Fruit fly (Drosophila melanogaster) whole organism, prepupa: ENCODE data around the gene Tsf2.

Experiments used
- Blimp-1 ChIP-seq: fragments of 200-800 bp; sonication (Bioruptor generic); optimal IDR thresholded peaks from 3 replicates; lab custom pipeline; 2017; ENCODE audit warnings: missing biosample characterization, missing genetic modification characterization, mild to moderate bottlenecking, moderate library complexity, missing genetic modification reagents
- CG10631 ChIP-seq: fragments of 200-800 bp; sonication (Bioruptor generic); optimal IDR thresholded peaks from 2 replicates; lab custom pipeline; 2016; ENCODE audit warnings: missing biosample characterization, missing genetic modification characterization
- CG10669 ChIP-seq: fragments of 200-800 bp; sonication (Bioruptor generic); optimal IDR thresholded peaks from 3 replicates; lab custom pipeline; 2018; ENCODE audit warnings: missing biosample characterization, mild to moderate bottlenecking, missing genetic modification characterization, moderate library complexity
- CG11762 ChIP-seq: fragments of 200-800 bp; sonication (Bioruptor generic); optimal IDR thresholded peaks from 3 replicates; lab custom pipeline; 2016; ENCODE audit warnings: missing biosample characterization, missing genetic modification characterization; ENCODE audit not compliant: insufficient read depth
- CG11902 ChIP-seq: fragments of 200-800 bp; sonication (Bioruptor generic); optimal IDR thresholded peaks from 3 replicates; lab custom pipeline; 2016; ENCODE audit warnings: missing biosample characterization, missing genetic modification characterization
- CG15336 ChIP-seq: fragments of 200-800 bp; sonication (Bioruptor generic); IDR thresholded peaks from 2 replicates; pipeline ENCODE4 v1.3.6; 2022; ENCODE audit warnings: missing biosample characterization, missing genetic modification characterization
- CG1621 ChIP-seq: fragments of 200-800 bp; sonication (Bioruptor generic); optimal IDR thresholded peaks from 3 replicates; lab custom pipeline; 2018; ENCODE audit warnings: missing biosample characterization, mild to moderate bottlenecking, missing genetic modification characterization
- CG3032 ChIP-seq: fragments of 200-800 bp; optimal IDR thresholded peaks from 2 replicates; lab custom pipeline; 2019; ENCODE audit warnings: missing biosample characterization, mild to moderate bottlenecking, missing genetic modification characterization, moderate library complexity
- CG31627 ChIP-seq: fragments of 200-800 bp; sonication (Bioruptor generic); optimal IDR thresholded peaks from 3 replicates; lab custom pipeline; 2016; ENCODE audit warnings: missing biosample characterization, missing genetic modification characterization
- CG34406 ChIP-seq: fragments of 200-800 bp; sonication (Bioruptor generic); optimal IDR thresholded peaks from 3 replicates; lab custom pipeline; 2016; ENCODE audit warnings: missing biosample characterization, missing genetic modification characterization
- CG3919 ChIP-seq: fragments of 200-800 bp; sonication (Bioruptor generic); optimal IDR thresholded peaks from 3 replicates; lab custom pipeline; 2016; ENCODE audit warnings: missing biosample characterization, missing genetic modification characterization
- CG4318 ChIP-seq: fragments of 200-800 bp; sonication (Bioruptor generic); optimal IDR thresholded peaks from 3 replicates; lab custom pipeline; 2017; ENCODE audit warnings: missing biosample characterization, mild to moderate bottlenecking, missing genetic modification characterization
- CG6276 ChIP-seq: fragments of 200-800 bp; sonication (Bioruptor generic); optimal IDR thresholded peaks from 2 replicates; lab custom pipeline; 2017; ENCODE audit warnings: missing biosample characterization, mild to moderate bottlenecking, missing genetic modification characterization
- CG6792 ChIP-seq: fragments of 200-800 bp; sonication (Bioruptor generic); optimal IDR thresholded peaks from 3 replicates; lab custom pipeline; 2016; ENCODE audit warnings: missing biosample characterization, missing genetic modification characterization
- CG6808 ChIP-seq: fragments of 200-800 bp; sonication (Bioruptor generic); optimal IDR thresholded peaks from 3 replicates; lab custom pipeline; 2017; ENCODE audit warnings: missing biosample characterization, missing genetic modification characterization, mild to moderate bottlenecking, moderate library complexity, missing genetic modification reagents
- CG6854 ChIP-seq: fragments of 200-800 bp; sonication (Bioruptor generic); optimal IDR thresholded peaks from 2 replicates; lab custom pipeline; 2017; ENCODE audit warnings: missing biosample characterization, mild to moderate bottlenecking, missing genetic modification characterization
- CG7368 ChIP-seq: fragments of 200-800 bp; sonication (Bioruptor generic); optimal IDR thresholded peaks from 3 replicates; lab custom pipeline; 2016; ENCODE audit warnings: missing biosample characterization, missing genetic modification characterization
- CG8119 ChIP-seq: fragments of 200-800 bp; sonication (Bioruptor generic); IDR thresholded peaks from 3 replicates; pipeline ENCODE4 v1.3.6; 2022; ENCODE audit warnings: missing biosample characterization, missing genetic modification characterization
- CG8632 ChIP-seq: fragments of 200-800 bp; sonication (Bioruptor generic); optimal IDR thresholded peaks from 3 replicates; lab custom pipeline; 2016; ENCODE audit warnings: missing biosample characterization, missing genetic modification characterization
- CG9139 ChIP-seq: fragments of 200-800 bp; sonication (Bioruptor generic); optimal IDR thresholded peaks from 3 replicates; lab custom pipeline; 2017; ENCODE audit warnings: missing biosample characterization, mild to moderate bottlenecking, missing genetic modification characterization
- Eip75B ChIP-seq: fragments of 200-800 bp; sonication (Bioruptor generic); optimal IDR thresholded peaks from 3 replicates; lab custom pipeline; 2016; ENCODE audit warnings: missing biosample characterization, missing genetic modification characterization
- Eip78C ChIP-seq: fragments of 200-800 bp; sonication (Bioruptor generic); peaks from one replicate; lab custom pipeline; 2016; ENCODE audit warnings: missing biosample characterization, missing genetic modification characterization
- Eip93F ChIP-seq: fragments of 200-800 bp; sonication (Bioruptor generic); optimal IDR thresholded peaks from 2 replicates; lab custom pipeline; 2016; ENCODE audit warnings: missing biosample characterization, mild to moderate bottlenecking, missing genetic modification characterization
- Ets21C ChIP-seq: fragments of 200-800 bp; sonication (Bioruptor generic); optimal IDR thresholded peaks from 3 replicates; lab custom pipeline; 2016; ENCODE audit warnings: missing biosample characterization, missing genetic modification characterization
- Ets96B ChIP-seq: fragments of 200-800 bp; optimal IDR thresholded peaks from 2 replicates; lab custom pipeline; 2019; ENCODE audit warnings: missing biosample characterization, mild to moderate bottlenecking, missing genetic modification characterization, moderate library complexity
- Hr38 ChIP-seq: sonication (Bioruptor generic); optimal IDR thresholded peaks from 2 replicates; lab custom pipeline; 2016; ENCODE audit warnings: missing biosample characterization, missing genetic modification characterization
- Hr4 ChIP-seq: fragments of 200-800 bp; sonication (Bioruptor generic); optimal IDR thresholded peaks from 3 replicates; lab custom pipeline; 2016; ENCODE audit warnings: missing biosample characterization, missing genetic modification characterization
- Lpt ChIP-seq: fragments of 200-800 bp; sonication (Bioruptor generic); optimal IDR thresholded peaks from 3 replicates; lab custom pipeline; 2016; ENCODE audit warnings: missing biosample characterization, missing genetic modification characterization
- OdsH ChIP-seq: fragments of 200-800 bp; sonication (Bioruptor generic); optimal IDR thresholded peaks from 3 replicates; lab custom pipeline; 2016; ENCODE audit warnings: missing biosample characterization, missing genetic modification characterization
- Smox ChIP-seq: fragments of 200-800 bp; sonication (Bioruptor generic); optimal IDR thresholded peaks from 3 replicates; lab custom pipeline; 2016; ENCODE audit warnings: missing biosample characterization, missing genetic modification characterization
- Sox14 ChIP-seq: fragments of 200-800 bp; sonication (Bioruptor generic); optimal IDR thresholded peaks from 3 replicates; lab custom pipeline; 2016; ENCODE audit warnings: missing biosample characterization, missing genetic modification characterization
- Sox15 ChIP-seq: fragments of 200-800 bp; sonication (Bioruptor generic); optimal IDR thresholded peaks from 3 replicates; lab custom pipeline; 2016; ENCODE audit warnings: missing biosample characterization, missing genetic modification characterization
- achi ChIP-seq: fragments of 200-800 bp; sonication (Bioruptor generic); optimal IDR thresholded peaks from 3 replicates; lab custom pipeline; 2016; ENCODE audit warnings: missing biosample characterization, missing genetic modification characterization
- acj6 ChIP-seq: fragments of 200-800 bp; sonication (Bioruptor generic); optimal IDR thresholded peaks from 3 replicates; lab custom pipeline; 2016; ENCODE audit warnings: missing biosample characterization, missing genetic modification characterization
- cyc ChIP-seq: fragments of 200-800 bp; sonication (Bioruptor generic); optimal IDR thresholded peaks from 3 replicates; lab custom pipeline; 2016; ENCODE audit warnings: missing biosample characterization, missing genetic modification characterization
- dsx ChIP-seq: fragments of 200-800 bp; optimal IDR thresholded peaks from 3 replicates; lab custom pipeline; 2019; ENCODE audit warnings: missing biosample characterization, mild to moderate bottlenecking, missing genetic modification characterization, moderate library complexity; ENCODE audit not compliant: poor library complexity, severe bottlenecking
- eg ChIP-seq: fragments of 200-800 bp; sonication (Bioruptor generic); IDR thresholded peaks from 3 replicates; pipeline ENCODE4 v1.3.6; 2022; ENCODE audit warnings: missing biosample characterization, missing genetic modification characterization
- esn ChIP-seq: fragments of 200-800 bp; sonication (Bioruptor generic); optimal IDR thresholded peaks from 2 replicates; lab custom pipeline; 2016; ENCODE audit warnings: missing biosample characterization, mild to moderate bottlenecking, missing genetic modification characterization, moderate library complexity
- fd59A ChIP-seq: fragments of 200-800 bp; sonication (Bioruptor generic); optimal IDR thresholded peaks from 2 replicates; lab custom pipeline; 2017; ENCODE audit warnings: missing biosample characterization, mild to moderate bottlenecking, missing genetic modification characterization, missing genetic modification reagents
- fd85E ChIP-seq: fragments of 200-800 bp; sonication (Bioruptor generic); optimal IDR thresholded peaks from 3 replicates; lab custom pipeline; 2016; ENCODE audit warnings: missing biosample characterization, missing genetic modification characterization
- fkh ChIP-seq: fragments of 200-800 bp; sonication (Bioruptor generic); optimal IDR thresholded peaks from 3 replicates; lab custom pipeline; 2017; ENCODE audit warnings: missing biosample characterization, mild to moderate bottlenecking, missing genetic modification characterization, moderate library complexity
- lz ChIP-seq: fragments of 200-800 bp; sonication (Bioruptor generic); optimal IDR thresholded peaks from 3 replicates; lab custom pipeline; 2016; ENCODE audit warnings: missing biosample characterization, missing genetic modification characterization
- spab ChIP-seq: fragments of 200-800 bp; sonication (Bioruptor generic); optimal IDR thresholded peaks from 2 replicates; lab custom pipeline; 2017; ENCODE audit warnings: missing biosample characterization, mild to moderate bottlenecking, missing genetic modification characterization, missing genetic modification reagents
- svp ChIP-seq: fragments of 200-800 bp; sonication (Bioruptor generic); peaks from one replicate; lab custom pipeline; 2016; ENCODE audit warnings: missing biosample characterization, missing genetic modification characterization
- topi ChIP-seq: fragments of 200-800 bp; sonication (Bioruptor generic); optimal IDR thresholded peaks from 3 replicates; lab custom pipeline; 2016; ENCODE audit warnings: missing biosample characterization, missing genetic modification characterization
- vri ChIP-seq: fragments of 200-800 bp; sonication (Bioruptor generic); optimal IDR thresholded peaks from 3 replicates; lab custom pipeline; 2016; ENCODE audit warnings: missing biosample characterization, mild to moderate bottlenecking, missing genetic modification characterization

The Tsf2 gene

dm6 chr3L:12501249-12501648, 32.3 kb downstream of the Tsf2 start, which contains the start of the genes CG10638 and CG10681:
TSS of gene CG10638 (minus strand) at chr3L:12501311.
TSS of gene CG10681 (plus strand) at chr3L:12501513.
- TF ChIP-seq CG6854 (peak; percentile 33), achi (GFP tag; lab: Kevin White, UChicago) (peak; percentile 41), esn (GFP tag; lab: Kevin White, UChicago) (peak; percentile 74), Smox (GFP tag; lab: Kevin White, UChicago) (no peak), vri (GFP tag; lab: Kevin White, UChicago) (peak; percentile 59), CG4318 (GFP tag; lab: Kevin White, UChicago) (no peak), cyc (GFP tag; lab: Kevin White, UChicago) (peak; percentile 43), CG11902 (GFP tag; lab: Kevin White, UChicago) (no peak), Lpt (GFP tag; lab: Kevin White, UChicago) (no peak), Ets96B (peak; percentile 26), CG9139 (GFP tag; lab: Kevin White, UChicago) (no peak), spab (no peak), dsx (peak; percentile 13), CG15336 (GFP tag; lab: Robert Waterston, UW) (no peak), fkh (peak; percentile 65), CG6792 (GFP tag; lab: Kevin White, UChicago) (peak; percentile 1), CG11762 (GFP tag; lab: Kevin White, UChicago) (no peak), CG1621 (peak; percentile 44), Sox14 (peak; percentile 81), CG6808 (peak; percentile 4), fd59A (GFP tag; lab: Kevin White, UChicago) (no peak), Hr4 (GFP tag; lab: Kevin White, UChicago) (peak; percentile 56), OdsH (GFP tag; lab: Kevin White, UChicago) (peak; percentile 23), CG10669 (no peak), acj6 (GFP tag; lab: Kevin White, UChicago) (peak; percentile 52), Eip75B (GFP tag; lab: Kevin White, UChicago) (peak; percentile 68), CG8632 (peak; percentile 4), CG6276 (GFP tag; lab: Kevin White, UChicago) (no peak), topi (GFP tag; lab: Kevin White, UChicago) (peak; percentile 59), CG8119 (no peak), CG3919 (GFP tag; lab: Kevin White, UChicago) (peak; percentile 38), Hr38 (no peak), fd85E (GFP tag; lab: Kevin White, UChicago) (no peak), svp (GFP tag; lab: Kevin White, UChicago) (no peak), CG3032 (tag; lab: Kevin White, UChicago) (peak; percentile 35), CG31627 (GFP tag; lab: Kevin White, UChicago) (peak; percentile 40), Eip93F (GFP tag; lab: Kevin White, UChicago) (peak; percentile 36), eg (GFP tag; lab: Robert Waterston, UW) (no peak), CG7368 (GFP tag; lab: Kevin White, UChicago) (no peak), Eip78C (GFP tag; lab: Kevin White, UChicago) (peak; percentile 88), lz (peak; percentile 49), CG10631 (GFP tag; lab: Kevin White, UChicago) (peak; percentile 45), Sox15 (GFP tag; lab: Kevin White, UChicago) (no peak), Ets21C (no peak), Blimp-1 (peak; percentile 8), CG34406 (GFP tag; lab: Kevin White, UChicago) (peak; percentile 34)
- TF ChIP-seq, all 60 proteins: peak for 27
